Fruit fly (Drosophila melanogaster): ENCODE measurements around the gene CG32856.

DNA sequence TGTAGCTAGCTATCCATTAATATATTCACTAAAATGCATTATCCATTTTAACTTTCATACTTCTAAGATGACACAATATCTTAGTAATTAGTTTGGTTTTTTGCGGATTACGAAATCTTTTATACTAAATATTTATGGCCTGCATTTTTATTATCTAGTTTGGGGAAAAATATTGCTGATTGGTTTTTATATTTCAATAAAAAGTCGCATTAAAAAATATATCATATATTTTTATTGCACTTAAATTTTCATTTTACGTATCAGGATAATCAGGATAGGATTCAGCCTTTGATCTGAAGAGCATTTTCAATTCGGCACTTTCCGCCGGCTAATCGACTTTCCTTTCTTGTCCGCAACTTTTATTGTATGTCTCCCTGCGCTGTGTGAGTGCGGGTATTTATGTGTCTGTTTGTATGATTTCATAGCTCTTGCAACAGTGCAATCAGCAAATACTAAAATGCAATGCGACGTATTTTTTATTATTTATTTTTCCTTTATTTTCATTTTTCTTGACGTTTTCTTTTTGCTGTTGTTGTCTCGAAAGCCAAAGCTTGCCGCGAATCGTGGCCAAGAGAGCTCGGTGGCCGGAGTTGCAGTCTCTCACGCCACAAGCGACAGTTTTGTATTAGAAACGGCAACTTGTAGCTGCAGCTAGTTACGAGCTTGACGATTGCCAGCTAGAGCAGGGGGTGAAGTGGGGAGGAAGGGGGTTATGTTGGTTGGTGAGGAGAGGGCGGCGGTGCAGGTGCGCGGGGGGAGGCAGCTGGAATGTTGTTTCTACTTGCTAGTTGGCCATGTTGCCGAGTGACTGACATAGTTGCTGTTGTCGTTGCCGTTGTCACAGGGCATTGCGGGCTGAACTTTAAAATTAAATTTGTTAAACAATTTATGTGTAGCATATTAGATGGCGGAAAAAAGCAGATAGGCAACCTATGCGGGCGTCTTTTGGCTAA lies 42.3 kb downstream of the CG32856 start:
- TF ChIP-seq Sox102F (GFP tag; optimal IDR thresholded peaks at IDR 0.05) (no peak), dsx (GFP tag; optimal IDR thresholded peaks at IDR 0.05; ENCODE audit: poor library complexity, severe bottlenecking) (no peak)
